Worm (Caenorhabditis elegans): ENCODE results near the gene ZC239.5.

ce11 chrII:3196966-3197365 lies 13.5 kb upstream of the ZC239.5 start, which contains the start of gene gcy-15:
- no peak for TF ChIP-seq him-1 (tag; optimal IDR thresholded peaks at IDR 0.05)
- no peak for TF ChIP-seq dao-5 (tag; optimal IDR thresholded peaks at IDR 0.05)
- TF ChIP-seq W03F9.2 (tag; optimal IDR thresholded peaks at IDR 0.05), result no peak
